Worm (Caenorhabditis elegans) whole organism, L4 larva: ENCODE measurements around the gene F26G1.9.

Experiments
- F10B5.3 ChIP-seq: sonication (generic microtip); optimal IDR thresholded peaks from 2 replicates; lab custom pipeline; 2016; ENCODE audit warnings: mild to moderate bottlenecking, missing genetic modification characterization, missing compliant biosample characterization
- F26F4.8 ChIP-seq: fragments of 200-800 bp; sonication (Bioruptor generic); conservative IDR thresholded peaks from 2 replicates; pipeline ENCODE4 v1.3.6; 2022; ENCODE audit warnings: missing genetic modification characterization, missing compliant biosample characterization
- F44E2.7 ChIP-seq: fragments of 200-800 bp; sonication (Bioruptor generic); IDR thresholded peaks from 2 replicates; pipeline ENCODE4 v2.1.2; 2022; ENCODE audit warnings: missing genetic modification characterization, missing compliant biosample characterization
- R02D3.7 ChIP-seq: fragments of 150-350 bp; sonication (generic microtip); optimal IDR thresholded peaks from 3 replicates; lab custom pipeline; 2014; ENCODE audit warnings: missing biosample characterization, missing genetic modification characterization
- T20F7.1 ChIP-seq: fragments of 200-800 bp; sonication (Bioruptor generic); optimal IDR thresholded peaks from 2 replicates; lab custom pipeline; 2018; ENCODE audit warnings: mild to moderate bottlenecking, missing genetic modification characterization, missing compliant biosample characterization
- T26A8.4 ChIP-seq: fragments of 200-800 bp; sonication (Bioruptor generic); IDR thresholded peaks from 2 replicates; pipeline ENCODE4 v1.3.6; 2022; ENCODE audit warnings: missing genetic modification characterization, missing compliant biosample characterization
- Y105C5A.15 ChIP-seq: fragments of 200-800 bp; sonication (Bioruptor generic); IDR thresholded peaks from 2 replicates; pipeline ENCODE4 v1.3.6; 2022; ENCODE audit warnings: missing genetic modification characterization, missing compliant biosample characterization
- Y48G9A.11 ChIP-seq: fragments of 200-800 bp; sonication (Bioruptor generic); IDR thresholded peaks from 2 replicates; pipeline ENCODE4 v1.3.6; 2022; ENCODE audit warnings: missing genetic modification reagents, missing genetic modification characterization, missing compliant biosample characterization
- ZK546.5 ChIP-seq, 2 experiments: sonication (generic microtip); optimal IDR thresholded peaks; 2 replicates each; lab custom pipeline; 2017; ENCODE audit warnings: missing biosample characterization in 2 of 2, missing genetic modification characterization in 2 of 2
- aha-1 ChIP-seq: fragments of 150-350 bp; peaks from one replicate; lab custom pipeline; 2014; ENCODE audit warnings: missing biosample characterization, missing genetic modification characterization
- aly-2 ChIP-seq: sonication (generic microtip); optimal IDR thresholded peaks from 2 replicates; lab custom pipeline; 2018; ENCODE audit warnings: missing biosample characterization, missing genetic modification characterization
- ama-1 ChIP-seq: fragments of 150-350 bp; optimal IDR thresholded peaks from 2 replicates; lab custom pipeline; 2014; ENCODE audit warnings: inconsistent platforms, mixed read lengths
- attf-4 ChIP-seq: sonication (generic microtip); optimal IDR thresholded peaks from 3 replicates; lab custom pipeline; 2017; ENCODE audit warnings: missing biosample characterization, missing genetic modification characterization
- ceh-20 ChIP-seq: fragments of 200-800 bp; sonication (Bioruptor generic); IDR thresholded peaks from 2 replicates; pipeline ENCODE4 v1.3.6; 2022; ENCODE audit warnings: missing genetic modification reagents, missing genetic modification characterization, missing compliant biosample characterization
- ceh-28 ChIP-seq: fragments of 150-350 bp; optimal IDR thresholded peaks from 2 replicates; lab custom pipeline; 2014; ENCODE audit warnings: missing biosample characterization, missing genetic modification reagents, missing genetic modification characterization
- ceh-32 ChIP-seq: sonication (generic microtip); optimal IDR thresholded peaks from 2 replicates; lab custom pipeline; 2016; ENCODE audit warnings: mild to moderate bottlenecking, missing genetic modification characterization, missing compliant biosample characterization; ENCODE audit not compliant: poor library complexity
- ceh-44 ChIP-seq: fragments of 200-800 bp; sonication (Bioruptor generic); IDR thresholded peaks from 2 replicates; pipeline ENCODE4 v1.3.6; 2022; ENCODE audit warnings: missing genetic modification reagents, missing genetic modification characterization, missing compliant biosample characterization
- ceh-62 ChIP-seq: sonication (generic microtip); optimal IDR thresholded peaks from 2 replicates; lab custom pipeline; 2017; ENCODE audit warnings: missing biosample characterization, missing genetic modification characterization
- ces-1 ChIP-seq: fragments of 150-350 bp; sonication (generic microtip); optimal IDR thresholded peaks from 4 replicates; lab custom pipeline; 2014; ENCODE audit warnings: missing biosample characterization, missing genetic modification reagents, missing genetic modification characterization
- cey-2 ChIP-seq: sonication (generic microtip); optimal IDR thresholded peaks from 3 replicates; lab custom pipeline; 2017; ENCODE audit warnings: missing genetic modification characterization, mild to moderate bottlenecking, missing compliant biosample characterization, antibody characterized with exemption, borderline replicate concordance; ENCODE audit not compliant: insufficient read depth
- daf-12 ChIP-seq: fragments of 150-350 bp; optimal IDR thresholded peaks from 2 replicates; lab custom pipeline; 2014; ENCODE audit warnings: missing biosample characterization, missing genetic modification reagents, missing genetic modification characterization
- daf-16 ChIP-seq, 3 experiments: sonication (generic microtip); optimal IDR thresholded peaks; 2 replicates each; lab custom pipeline; 2016 to 2017; ENCODE audit warnings: missing genetic modification characterization in 3 of 3, missing genetic modification reagents in 3 of 3, mild to moderate bottlenecking in 2 of 3, missing compliant biosample characterization in 2 of 3, missing biosample characterization in 1 of 3, moderate library complexity in 1 of 3
- dmd-9 ChIP-seq: fragments of 200-800 bp; sonication (Bioruptor generic); IDR thresholded peaks from 2 replicates; pipeline ENCODE4 v1.3.6; 2022; ENCODE audit warnings: missing genetic modification reagents, missing genetic modification characterization, missing compliant biosample characterization
- dpl-1 ChIP-seq: fragments of 150-350 bp; optimal IDR thresholded peaks from 2 replicates; lab custom pipeline; 2014; ENCODE audit warnings: missing biosample characterization, missing genetic modification reagents, missing genetic modification characterization
- dve-1 ChIP-seq: sonication (generic microtip); optimal IDR thresholded peaks from 2 replicates; lab custom pipeline; 2017; ENCODE audit warnings: antibody characterized with exemption, mild to moderate bottlenecking, missing genetic modification characterization, missing compliant biosample characterization; ENCODE audit not compliant: insufficient read depth
- egl-27 ChIP-seq: sonication (generic microtip); optimal IDR thresholded peaks from 3 replicates; lab custom pipeline; 2017; ENCODE audit warnings: missing biosample characterization, missing genetic modification reagents, missing genetic modification characterization
- fkh-10 ChIP-seq: fragments of 150-350 bp; optimal IDR thresholded peaks from 2 replicates; lab custom pipeline; 2014; ENCODE audit warnings: missing biosample characterization, missing genetic modification reagents, missing genetic modification characterization
- hlh-30 ChIP-seq: sonication (generic microtip); optimal IDR thresholded peaks from 2 replicates; lab custom pipeline; 2017; ENCODE audit warnings: antibody characterized with exemption, mild to moderate bottlenecking, missing genetic modification characterization, missing compliant biosample characterization; ENCODE audit not compliant: insufficient read depth
- hmg-1.1 ChIP-seq: fragments of 200-800 bp; sonication (Bioruptor generic); IDR thresholded peaks from 2 replicates; pipeline ENCODE4 v1.3.6; 2022; ENCODE audit warnings: missing genetic modification reagents, missing genetic modification characterization, missing compliant biosample characterization
- jun-1 ChIP-seq: fragments of 150-350 bp; optimal IDR thresholded peaks from 2 replicates; lab custom pipeline; 2014; ENCODE audit warnings: missing biosample characterization, missing genetic modification reagents, missing genetic modification characterization
- lin-15B ChIP-seq: fragments of 150-350 bp; sonication (generic microtip); optimal IDR thresholded peaks from 3 replicates; lab custom pipeline; 2014; ENCODE audit warnings: missing biosample characterization, missing genetic modification characterization
- lir-3 ChIP-seq: sonication (generic microtip); optimal IDR thresholded peaks from 2 replicates; lab custom pipeline; 2016; ENCODE audit warnings: mild to moderate bottlenecking, missing genetic modification characterization, missing compliant biosample characterization
- lsy-2 ChIP-seq, 2 experiments: fragments of 150-350 bp in 1 of 2; sonication (generic microtip) in 1 of 2; optimal IDR thresholded peaks; 2 replicates each; lab custom pipeline; 2014 to 2017; ENCODE audit warnings: missing biosample characterization in 2 of 2, missing genetic modification characterization in 2 of 2
- mxl-2 ChIP-seq: fragments of 200-800 bp; sonication (Bioruptor generic); conservative IDR thresholded peaks from 2 replicates; pipeline ENCODE4 v1.3.6; 2022; ENCODE audit warnings: missing genetic modification reagents, missing genetic modification characterization, missing compliant biosample characterization
- mxl-3 ChIP-seq: fragments of 200-800 bp; sonication (Bioruptor generic); optimal IDR thresholded peaks from 2 replicates; lab custom pipeline; 2018; ENCODE audit warnings: mild to moderate bottlenecking, missing genetic modification characterization, missing compliant biosample characterization
- nhr-111 ChIP-seq: fragments of 200-800 bp; sonication (Bioruptor generic); optimal IDR thresholded peaks from 2 replicates; lab custom pipeline; 2018; ENCODE audit warnings: mild to moderate bottlenecking, missing genetic modification characterization, missing compliant biosample characterization
- nhr-237 ChIP-seq: sonication (generic microtip); optimal IDR thresholded peaks from 2 replicates; lab custom pipeline; 2017; ENCODE audit warnings: missing biosample characterization, missing genetic modification characterization
- nhr-48 ChIP-seq: sonication (generic microtip); optimal IDR thresholded peaks from 2 replicates; lab custom pipeline; 2016; ENCODE audit warnings: mild to moderate bottlenecking, missing genetic modification characterization, missing compliant biosample characterization
- nhr-76 ChIP-seq: fragments of 150-350 bp; optimal IDR thresholded peaks from 2 replicates; lab custom pipeline; 2014; ENCODE audit warnings: missing biosample characterization, missing genetic modification characterization
- nhr-77 ChIP-seq: fragments of 150-350 bp; optimal IDR thresholded peaks from 2 replicates; lab custom pipeline; 2014; ENCODE audit warnings: missing biosample characterization, missing genetic modification characterization
- pqm-1 ChIP-seq: sonication (generic microtip); optimal IDR thresholded peaks from 2 replicates; lab custom pipeline; 2017; ENCODE audit warnings: missing biosample characterization, missing genetic modification characterization
- sdz-12 ChIP-seq: fragments of 200-800 bp; sonication (Bioruptor generic); optimal IDR thresholded peaks from 2 replicates; lab custom pipeline; 2018; ENCODE audit warnings: mild to moderate bottlenecking, missing genetic modification characterization, missing compliant biosample characterization
- set-16 ChIP-seq: fragments of 200-800 bp; sonication (Bioruptor generic); IDR thresholded peaks from 2 replicates; pipeline ENCODE4 v1.3.6; 2022; ENCODE audit warnings: missing genetic modification reagents, missing genetic modification characterization, missing compliant biosample characterization
- snpc-4 ChIP-seq: fragments of 150-350 bp; optimal IDR thresholded peaks from 2 replicates; lab custom pipeline; 2014; ENCODE audit warnings: missing biosample characterization, missing genetic modification characterization
- spr-3 ChIP-seq: fragments of 200-800 bp; sonication (Bioruptor generic); optimal IDR thresholded peaks from 2 replicates; lab custom pipeline; 2018; ENCODE audit warnings: mild to moderate bottlenecking, missing genetic modification characterization, missing compliant biosample characterization
- tag-97 ChIP-seq: fragments of 200-800 bp; sonication (Bioruptor generic); IDR thresholded peaks from 2 replicates; pipeline ENCODE4 v1.3.6; 2022; ENCODE audit warnings: missing genetic modification characterization, missing compliant biosample characterization
- unc-130 ChIP-seq: sonication (generic microtip); optimal IDR thresholded peaks from 2 replicates; lab custom pipeline; 2016; ENCODE audit warnings: missing genetic modification reagents, missing genetic modification characterization, missing compliant biosample characterization
- unc-62 ChIP-seq, 3 experiments: fragments of 150-350 bp in 1 of 3; sonication (generic microtip); optimal IDR thresholded peaks in 2 of 3; peaks in 1 of 3; 1 replicate in 1 of 3; 2 replicates in 2 of 3; lab custom pipeline; 2014 to 2017; ENCODE audit warnings: missing biosample characterization in 3 of 3, missing genetic modification characterization in 3 of 3, missing genetic modification reagents in 3 of 3, missing genotype in 1 of 3
- zag-1 ChIP-seq: fragments of 150-350 bp; optimal IDR thresholded peaks from 2 replicates; lab custom pipeline; 2014; ENCODE audit warnings: missing biosample characterization, missing genetic modification characterization
- zfp-2 ChIP-seq: sonication (generic microtip); optimal IDR thresholded peaks from 2 replicates; lab custom pipeline; 2016; ENCODE audit warnings: mild to moderate bottlenecking, missing genetic modification characterization, missing compliant biosample characterization
- zfp-3 ChIP-seq: fragments of 200-800 bp; sonication (Bioruptor generic); conservative IDR thresholded peaks from 2 replicates; pipeline ENCODE4 v1.3.6; 2022; ENCODE audit warnings: missing genetic modification reagents, missing genetic modification characterization, missing compliant biosample characterization
- zip-2 ChIP-seq: fragments of 150-350 bp; optimal IDR thresholded peaks from 2 replicates; lab custom pipeline; 2014; ENCODE audit warnings: missing biosample characterization, missing genetic modification characterization

F26G1.9 gene

DNA sequence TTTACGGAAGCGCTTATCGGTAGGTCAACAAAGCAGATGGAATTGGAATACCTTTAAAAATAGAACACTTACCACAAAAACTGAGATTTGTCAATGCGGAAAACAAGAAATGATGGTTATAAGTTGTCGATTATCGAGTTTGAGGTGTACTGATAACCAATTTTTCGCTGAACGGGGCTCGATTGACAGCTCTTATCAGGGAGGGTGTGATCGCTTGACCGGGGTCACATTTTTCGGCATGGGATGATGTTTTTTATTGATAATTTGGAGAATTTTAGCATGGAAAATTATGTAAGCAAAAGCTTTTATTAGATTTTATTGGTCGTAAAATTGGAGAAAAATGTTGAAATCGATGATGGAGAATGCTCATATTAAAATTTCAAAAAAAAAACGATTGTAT, 3.9 kb downstream of the F26G1.9 start:
- TF ChIP-seq Y48G9A.11 (no peak), daf-16 (GFP tag; optimal IDR thresholded peaks at IDR 0.05; lab: Kevin White, UChicago) (no peak), daf-16 (tag; optimal IDR thresholded peaks at IDR 0.05; lab: Kevin White, UChicago) (peak; percentile 97), ceh-62 (tag; lab: Kevin White, UChicago) (no peak), egl-27 (tag; lab: Kevin White, UChicago) (no peak), nhr-76 (tag; lab: Kevin White, UChicago) (no peak), cey-2 (tag; lab: Kevin White, UChicago) (no peak), ces-1 (GFP tag; lab: Kevin White, UChicago) (no peak), nhr-48 (peak; percentile 34), nhr-237 (tag; lab: Kevin White, UChicago) (no peak), zip-2 (tag; lab: Kevin White, UChicago) (no peak), zfp-3 (GFP tag; lab: Robert Waterston, UW) (no peak), ceh-44 (GFP tag; lab: Robert Waterston, UW) (no peak), zag-1 (no peak), tag-97 (GFP tag; lab: Robert Waterston, UW) (no peak), nhr-77 (tag; lab: Kevin White, UChicago) (peak; percentile 29), F26F4.8 (GFP tag; lab: Robert Waterston, UW) (no peak), lin-15B (tag; lab: Kevin White, UChicago) (no peak), mxl-3 (GFP tag; lab: Kevin White, UChicago) (no peak), attf-4 (no peak), lir-3 (tag; lab: Kevin White, UChicago) (no peak), jun-1 (tag; lab: Kevin White, UChicago) (no peak), Y105C5A.15 (GFP tag; lab: Robert Waterston, UW) (no peak), F44E2.7 (GFP tag; lab: Robert Waterston, UW) (no peak), T26A8.4 (no peak), pqm-1 (peak; percentile 98), fkh-10 (GFP tag; lab: Kevin White, UChicago) (no peak), dmd-9 (GFP tag; lab: Robert Waterston, UW) (no peak), spr-3 (GFP tag; lab: Kevin White, UChicago) (no peak), nhr-111 (GFP tag; lab: Kevin White, UChicago) (no peak), set-16 (no peak), aly-2 (tag; lab: Kevin White, UChicago) (no peak), mxl-2 (no peak), lsy-2 (tag; optimal IDR thresholded peaks at IDR 0.05; lab: Kevin White, UChicago) (no peak), T20F7.1 (no peak), ceh-20 (GFP tag; lab: Robert Waterston, UW) (no peak), hmg-1.1 (no peak), snpc-4 (tag; lab: Kevin White, UChicago) (no peak), ceh-32 (tag; lab: Kevin White, UChicago) (no peak), ceh-28 (tag; lab: Kevin White, UChicago) (no peak), ama-1 (lab: Kevin White, UChicago) (no peak), dve-1 (tag; lab: Kevin White, UChicago) (peak; percentile 91), R02D3.7 (tag; lab: Kevin White, UChicago) (no peak), ZK546.5 (tag; optimal IDR thresholded peaks at IDR 0.05; lab: Kevin White, UChicago) (no peak), daf-12 (tag; lab: Kevin White, UChicago) (no peak), aha-1 (tag; lab: Kevin White, UChicago) (no peak), zfp-2 (no peak), unc-130 (GFP tag; lab: Kevin White, UChicago) (no peak), F10B5.3 (tag; lab: Kevin White, UChicago) (no peak), sdz-12 (GFP tag; lab: Kevin White, UChicago) (no peak), dpl-1 (GFP tag; lab: Kevin White, UChicago) (no peak), hlh-30 (tag; lab: Kevin White, UChicago) (peak; percentile 62), unc-62 (GFP tag; optimal IDR thresholded peaks at IDR 0.05 in 1 of 2; lab: Kevin White, UChicago) (no peak), unc-62 (tag; optimal IDR thresholded peaks at IDR 0.05; lab: Kevin White, UChicago) (no peak)
